Fruit fly (Drosophila melanogaster): ENCODE data around the gene CG10357.

CG10357 gene

dm6 chr3L:3566751-3567499 is 48.3 kb upstream of the CG10357 start (continued):
- TF ChIP-seq nerfin-2 (GFP tag; IDR thresholded peaks at IDR 0.05; ENCODE audit: partially characterized antibody) (no peak), CG9797 (GFP tag; optimal IDR thresholded peaks at IDR 0.05) (no peak), CG6689 (GFP tag; IDR thresholded peaks at IDR 0.05) (peak; percentile 78), CG8944 (GFP tag; optimal IDR thresholded peaks at IDR 0.05) (peak; percentile 57), CG8290 (GFP tag; optimal IDR thresholded peaks at IDR 0.05) (peak; percentile 2), CG8290 (tag; optimal IDR thresholded peaks at IDR 0.05) (peak in 1 of 2 experiments; percentile 37), Sox102F (GFP tag; optimal IDR thresholded peaks at IDR 0.05) (peak; percentile 86), CG15269 (tag; optimal IDR thresholded peaks at IDR 0.05) (peak; percentile 73), CG2889 (GFP tag; IDR thresholded peaks at IDR 0.05) (no peak; the same call in 2 of the 3 replicates), Dll (GFP tag; IDR thresholded peaks at IDR 0.05; ENCODE audit: partially characterized antibody) (no peak), CG13123 (GFP tag; optimal IDR thresholded peaks at IDR 0.05) (peak; percentile 34)

dm6 chr3L:3569109-3569508 is 46.1 kb upstream of the CG10357 start:
- TF ChIP-seq CG7271 (tag; optimal IDR thresholded peaks at IDR 0.05), result no peak
- peak; percentile 62 for TF ChIP-seq CG6654 (GFP tag; optimal IDR thresholded peaks at IDR 0.05)

dm6 chr3L:3570617-3571016 is 44.6 kb upstream of the CG10357 start:
- TF ChIP-seq CG6654 (GFP tag; optimal IDR thresholded peaks at IDR 0.05), result peak; percentile 95
- no peak for TF ChIP-seq Nf-YA (GFP tag; IDR thresholded peaks at IDR 0.05)
- no peak for TF ChIP-seq Jarid2 (GFP tag; optimal IDR thresholded peaks at IDR 0.05)
- TF ChIP-seq CG4617 (GFP tag; optimal IDR thresholded peaks at IDR 0.05; ENCODE audit: borderline replicate concordance), result no peak
- no peak for TF ChIP-seq CG8290 (GFP tag; optimal IDR thresholded peaks at IDR 0.05)
- TF ChIP-seq CG8290 (tag; optimal IDR thresholded peaks at IDR 0.05), result no peak
- TF ChIP-seq Ssrp (tag; optimal IDR thresholded peaks at IDR 0.05), result no peak
- TF ChIP-seq maf-S (GFP tag; optimal IDR thresholded peaks at IDR 0.05), result no peak
- TF ChIP-seq zen2 (GFP tag; IDR thresholded peaks at IDR 0.05; ENCODE audit: partially characterized antibody), result no peak
- peak in 1 of 2 experiments; percentile 76 for TF ChIP-seq Pdp1 (GFP tag; optimal IDR thresholded peaks at IDR 0.05)
- TF ChIP-seq corto (GFP tag; optimal IDR thresholded peaks at IDR 0.05), result no peak
- no peak for TF ChIP-seq amos (GFP tag; IDR thresholded peaks at IDR 0.05; ENCODE audit: partially characterized antibody)
- TF ChIP-seq Aef1 (GFP tag; IDR thresholded peaks at IDR 0.05), result no peak
- peak; percentile 15 for TF ChIP-seq CG11504 (tag; optimal IDR thresholded peaks at IDR 0.05)
- TF ChIP-seq zen (tag; optimal IDR thresholded peaks at IDR 0.05), result no peak
- no peak for TF ChIP-seq CG17361 (GFP tag; IDR thresholded peaks at IDR 0.05)
- no peak for TF ChIP-seq Blimp-1 (GFP tag; optimal IDR thresholded peaks at IDR 0.05)

- peak; percentile 22 for TF ChIP-seq Ets65A (GFP tag)
- no peak for TF ChIP-seq Bteb2 (GFP tag; optimal IDR thresholded peaks at IDR 0.05)
- TF ChIP-seq CG6813 (GFP tag; optimal IDR thresholded peaks at IDR 0.05), result no peak
- no peak for TF ChIP-seq CG15011 (GFP tag; optimal IDR thresholded peaks at IDR 0.05)
- TF ChIP-seq ewg (GFP tag; optimal IDR thresholded peaks at IDR 0.05), result no peak
- peak in 1 of 2 experiments; percentile 80 for TF ChIP-seq insv (GFP tag; optimal IDR thresholded peaks at IDR 0.05)
- TF ChIP-seq CG7928 (GFP tag; optimal IDR thresholded peaks at IDR 0.05), result no peak
- no peak for TF ChIP-seq mirr (GFP tag; optimal IDR thresholded peaks at IDR 0.05)
- TF ChIP-seq CG13894 (tag; optimal IDR thresholded peaks at IDR 0.05), result no peak
- TF ChIP-seq gcm2 (GFP tag; optimal IDR thresholded peaks at IDR 0.05), result no peak
- no peak for TF ChIP-seq sc (optimal IDR thresholded peaks at IDR 0.05)
- no peak for TF ChIP-seq sc (GFP tag; optimal IDR thresholded peaks at IDR 0.05)
- TF ChIP-seq pros (GFP tag; optimal IDR thresholded peaks at IDR 0.05), result peak; percentile 67
- TF ChIP-seq CG1602 (GFP tag; optimal IDR thresholded peaks at IDR 0.05), result no peak
- TF ChIP-seq Scr (GFP tag; IDR thresholded peaks at IDR 0.05; ENCODE audit: partially characterized antibody), result no peak
- TF ChIP-seq sens (GFP tag), result peak; percentile 79
- TF ChIP-seq CG3407 (GFP tag; optimal IDR thresholded peaks at IDR 0.05), result no peak
- no peak for TF ChIP-seq slp2 (GFP tag; optimal IDR thresholded peaks at IDR 0.05)
- no peak for TF ChIP-seq shn (GFP tag; optimal IDR thresholded peaks at IDR 0.05)
Measured at dm6 chr3L:3593558-3593957, 21.6 kb upstream of the CG10357 start.

Measured in whole organism, embryonic.